Fruit fly (Drosophila melanogaster) whole organism, embryonic: ENCODE results near the gene CG13046.

Experiments used
- Abd-B ChIP-seq: fragments of 200-800 bp; sonication (Bioruptor generic); optimal IDR thresholded peaks from 2 replicates; lab custom pipeline; 2018; ENCODE audit warnings: missing biosample characterization, mild to moderate bottlenecking, missing genetic modification characterization, moderate library complexity
- Adf1 ChIP-seq: fragments of 200-800 bp; sonication (Bioruptor generic); IDR thresholded peaks from 2 replicates; pipeline ENCODE4 v1.3.6; 2022; ENCODE audit warnings: missing biosample characterization, missing genetic modification characterization
- Atf3 ChIP-seq: fragments of 200-800 bp; sonication (Bioruptor generic); optimal IDR thresholded peaks from 3 replicates; lab custom pipeline; 2016; ENCODE audit warnings: missing biosample characterization, missing genetic modification characterization
- Atf6 ChIP-seq: fragments of 200-800 bp; sonication (Bioruptor generic); IDR thresholded peaks from 2 replicates; pipeline ENCODE4 v1.3.6; 2022; ENCODE audit warnings: missing biosample characterization, missing genetic modification characterization
- CG10366 ChIP-seq: fragments of 200-800 bp; sonication (Bioruptor generic); IDR thresholded peaks from 2 replicates; pipeline ENCODE4 v1.3.6; 2022; ENCODE audit warnings: missing biosample characterization, missing genetic modification characterization
- CG10979 ChIP-seq: fragments of 200-800 bp; sonication (Bioruptor generic); optimal IDR thresholded peaks from 2 replicates; lab custom pipeline; 2018; ENCODE audit warnings: missing biosample characterization, mild to moderate bottlenecking, missing genetic modification characterization, moderate library complexity
- CG1233 ChIP-seq: fragments of 200-800 bp; sonication (Bioruptor generic); optimal IDR thresholded peaks from 4 replicates; lab custom pipeline; 2018; ENCODE audit warnings: missing biosample characterization, mild to moderate bottlenecking, missing genetic modification characterization
- CG12942 ChIP-seq: fragments of 200-800 bp; sonication (Bioruptor generic); optimal IDR thresholded peaks from 3 replicates; lab custom pipeline; 2016; ENCODE audit warnings: missing biosample characterization, missing genetic modification characterization
- CG14441 ChIP-seq: fragments of 200-800 bp; sonication (Bioruptor generic); IDR thresholded peaks from 2 replicates; pipeline ENCODE4 v1.3.6; 2022; ENCODE audit warnings: missing biosample characterization, missing genetic modification characterization
- CG15514 ChIP-seq: fragments of 200-800 bp; sonication (Bioruptor generic); optimal IDR thresholded peaks from 3 replicates; lab custom pipeline; 2017; ENCODE audit warnings: missing biosample characterization, missing genetic modification characterization, mild to moderate bottlenecking, moderate library complexity, missing genetic modification reagents
- CG1603 ChIP-seq: fragments of 200-800 bp; sonication (Bioruptor generic); optimal IDR thresholded peaks from 2 replicates; lab custom pipeline; 2019; ENCODE audit warnings: missing biosample characterization, mild to moderate bottlenecking, missing genetic modification characterization, moderate library complexity
- CG16813 ChIP-seq: fragments of 200-800 bp; sonication (Bioruptor generic); IDR thresholded peaks from 3 replicates; pipeline ENCODE4 v1.3.6; 2022; ENCODE audit warnings: missing biosample characterization, missing genetic modification characterization; ENCODE audit not compliant: partially characterized antibody
- CG16815 ChIP-seq: fragments of 200-800 bp; sonication (Bioruptor generic); optimal IDR thresholded peaks from 3 replicates; lab custom pipeline; 2017; ENCODE audit warnings: missing biosample characterization, mild to moderate bottlenecking, missing genetic modification characterization
- CG17359 ChIP-seq: fragments of 200-800 bp; sonication (Bioruptor generic); optimal IDR thresholded peaks from 3 replicates; lab custom pipeline; 2018; ENCODE audit warnings: missing biosample characterization, mild to moderate bottlenecking, missing genetic modification characterization, moderate library complexity
- CG18599 ChIP-seq: fragments of 200-800 bp; sonication (Bioruptor generic); optimal IDR thresholded peaks from 3 replicates; lab custom pipeline; 2017; ENCODE audit warnings: missing biosample characterization, missing genetic modification characterization, mild to moderate bottlenecking, moderate library complexity, missing genetic modification reagents
- CG2678 ChIP-seq: fragments of 200-800 bp; sonication (Bioruptor generic); optimal IDR thresholded peaks from 3 replicates; lab custom pipeline; 2019; ENCODE audit warnings: missing biosample characterization, mild to moderate bottlenecking, missing genetic modification characterization, moderate library complexity
- CG2889 ChIP-seq: fragments of 200-800 bp; sonication (Bioruptor generic); IDR thresholded peaks from 3 replicates; pipeline ENCODE4 v1.3.6; 2022; ENCODE audit warnings: missing biosample characterization, missing genetic modification characterization
- CG31441 ChIP-seq: fragments of 200-800 bp; sonication (Bioruptor generic); IDR thresholded peaks from 2 replicates; pipeline ENCODE4 v1.3.6; 2022; ENCODE audit warnings: missing biosample characterization, missing genetic modification characterization
- CG4424 ChIP-seq: fragments of 200-800 bp; sonication (Bioruptor generic); optimal IDR thresholded peaks from 3 replicates; lab custom pipeline; 2016; ENCODE audit warnings: missing biosample characterization, missing genetic modification characterization
- CG6689 ChIP-seq: fragments of 200-800 bp; sonication (Bioruptor generic); IDR thresholded peaks from 2 replicates; pipeline ENCODE4 v1.3.6; 2022; ENCODE audit warnings: missing biosample characterization, missing genetic modification characterization
- CG7357 ChIP-seq: fragments of 200-800 bp; sonication (Bioruptor generic); IDR thresholded peaks from 3 replicates; pipeline ENCODE4 v1.3.6; 2022; ENCODE audit warnings: missing biosample characterization, missing genetic modification characterization
- CG7839 ChIP-seq: fragments of 200-800 bp; sonication (Bioruptor generic); optimal IDR thresholded peaks from 3 replicates; lab custom pipeline; 2018; ENCODE audit warnings: missing biosample characterization, mild to moderate bottlenecking, missing genetic modification characterization, moderate library complexity
- CG8359 ChIP-seq: fragments of 200-800 bp; sonication (Bioruptor generic); optimal IDR thresholded peaks from 2 replicates; lab custom pipeline; 2017; ENCODE audit warnings: missing biosample characterization, mild to moderate bottlenecking, missing genetic modification characterization, borderline replicate concordance
- CG9609 ChIP-seq: fragments of 200-800 bp; sonication (Bioruptor generic); optimal IDR thresholded peaks from 3 replicates; lab custom pipeline; 2016; ENCODE audit warnings: missing biosample characterization, missing genetic modification characterization
- Dip3 ChIP-seq: fragments of 200-800 bp; sonication (Bioruptor generic); optimal IDR thresholded peaks from 3 replicates; lab custom pipeline; 2016; ENCODE audit warnings: missing biosample characterization, missing genetic modification characterization
- Doc2 ChIP-seq: fragments of 200-800 bp; sonication (Bioruptor generic); IDR thresholded peaks from 2 replicates; pipeline ENCODE4 v1.3.6; 2022; ENCODE audit warnings: missing biosample characterization, missing genetic modification characterization
- Ets97D ChIP-seq: fragments of 200-800 bp; sonication (Bioruptor generic); optimal IDR thresholded peaks from 3 replicates; lab custom pipeline; 2016; ENCODE audit warnings: missing biosample characterization, missing genetic modification characterization
- HLH4C ChIP-seq: fragments of 200-800 bp; sonication (Bioruptor generic); IDR thresholded peaks from 3 replicates; pipeline ENCODE4 v1.3.6; 2022; ENCODE audit warnings: missing biosample characterization, missing genetic modification characterization; ENCODE audit not compliant: partially characterized antibody
- Hr3 ChIP-seq: fragments of 200-800 bp; sonication (Bioruptor generic); optimal IDR thresholded peaks from 3 replicates; lab custom pipeline; 2016; ENCODE audit warnings: missing biosample characterization, missing genetic modification characterization
- Hsf ChIP-seq: fragments of 200-800 bp; sonication (Bioruptor generic); optimal IDR thresholded peaks from 3 replicates; lab custom pipeline; 2016; ENCODE audit warnings: missing biosample characterization, missing genetic modification characterization
- MESR4 ChIP-seq: fragments of 200-800 bp; sonication (Bioruptor generic); optimal IDR thresholded peaks from 2 replicates; lab custom pipeline; 2018; ENCODE audit warnings: missing biosample characterization, mild to moderate bottlenecking, missing genetic modification characterization, moderate library complexity
- Trl ChIP-seq, 3 experiments: fragments of >200 bp in 2 of 3; fragments of 200-800 bp in 1 of 3; sonication (Bioruptor generic) in 1 of 3; optimal IDR thresholded peaks; 2 replicates in 1 of 3; 3 replicates in 2 of 3; lab custom pipeline; 2016 to 2017; ENCODE audit warnings: missing biosample characterization in 1 of 3, missing genetic modification characterization in 1 of 3
- ab ChIP-seq: fragments of 200-800 bp; sonication (Bioruptor generic); optimal IDR thresholded peaks from 2 replicates; lab custom pipeline; 2016; ENCODE audit warnings: missing biosample characterization, missing genetic modification characterization
- amos ChIP-seq: fragments of 200-800 bp; sonication (Bioruptor generic); IDR thresholded peaks from 2 replicates; pipeline ENCODE4 v1.3.6; 2022; ENCODE audit warnings: missing biosample characterization, missing genetic modification characterization; ENCODE audit not compliant: partially characterized antibody
- bowl ChIP-seq: fragments of 200-800 bp; sonication (Bioruptor generic); IDR thresholded peaks from 2 replicates; pipeline ENCODE4 v1.3.6; 2022; ENCODE audit warnings: missing biosample characterization, missing genetic modification characterization
- bsh ChIP-seq, 2 experiments: fragments of 200-800 bp; sonication (Bioruptor generic); optimal IDR thresholded peaks; 2 replicates each; lab custom pipeline; 2017 to 2018; ENCODE audit warnings: mild to moderate bottlenecking in 2 of 2, missing biosample characterization in 2 of 2, missing genetic modification characterization in 2 of 2, moderate library complexity in 1 of 2
- caup ChIP-seq: fragments of 200-800 bp; sonication (Bioruptor generic); optimal IDR thresholded peaks from 3 replicates; lab custom pipeline; 2017; ENCODE audit warnings: missing biosample characterization, mild to moderate bottlenecking, missing genetic modification characterization, moderate library complexity; ENCODE audit not compliant: severe bottlenecking
- chif ChIP-seq, 2 experiments: fragments of 200-800 bp; sonication (Bioruptor generic); optimal IDR thresholded peaks; 3 replicates each; lab custom pipeline; 2016; ENCODE audit warnings: missing biosample characterization in 2 of 2, missing genetic modification characterization in 2 of 2
- crp ChIP-seq, 2 experiments: fragments of 200-800 bp; sonication (Bioruptor generic); optimal IDR thresholded peaks; 2 replicates in 1 of 2; 3 replicates in 1 of 2; lab custom pipeline; 2017; ENCODE audit warnings: missing biosample characterization in 2 of 2, missing genetic modification characterization in 2 of 2, mild to moderate bottlenecking in 1 of 2, moderate library complexity in 1 of 2
- danr ChIP-seq: fragments of 200-800 bp; sonication (Bioruptor generic); IDR thresholded peaks from 2 replicates; pipeline ENCODE4 v1.3.6; 2022; ENCODE audit warnings: missing biosample characterization, missing genetic modification characterization
- dm ChIP-seq: fragments of 200-800 bp; sonication (Bioruptor generic); optimal IDR thresholded peaks from 3 replicates; lab custom pipeline; 2016; ENCODE audit warnings: missing biosample characterization, missing genetic modification characterization
- dpn ChIP-seq, 2 experiments: fragments of 200-800 bp; sonication (Bioruptor generic); optimal IDR thresholded peaks; 3 replicates each; lab custom pipeline; 2016; ENCODE audit warnings: missing biosample characterization in 2 of 2, missing genetic modification characterization in 2 of 2
- dysf ChIP-seq: fragments of 200-800 bp; sonication (Bioruptor generic); IDR thresholded peaks from 3 replicates; pipeline ENCODE4 v1.3.6; 2022; ENCODE audit warnings: missing biosample characterization, missing genetic modification characterization
- lab ChIP-seq: fragments of 200-800 bp; sonication (Bioruptor generic); optimal IDR thresholded peaks from 3 replicates; lab custom pipeline; 2017; ENCODE audit warnings: missing biosample characterization, missing genetic modification characterization, mild to moderate bottlenecking, moderate library complexity, missing genetic modification reagents
- oc ChIP-seq: fragments of 200-800 bp; sonication (Bioruptor generic); optimal IDR thresholded peaks from 2 replicates; lab custom pipeline; 2018; ENCODE audit warnings: missing biosample characterization, mild to moderate bottlenecking, missing genetic modification characterization, moderate library complexity
- sens ChIP-seq: fragments of 200-800 bp; sonication (Bioruptor generic); peaks from one replicate; lab custom pipeline; 2016; ENCODE audit warnings: missing biosample characterization, missing genetic modification characterization
- shn ChIP-seq: fragments of 200-800 bp; sonication (Bioruptor generic); optimal IDR thresholded peaks from 3 replicates; lab custom pipeline; 2016; ENCODE audit warnings: missing biosample characterization, missing genetic modification characterization
- sob ChIP-seq: fragments of 200-800 bp; sonication (Bioruptor generic); IDR thresholded peaks from 2 replicates; pipeline ENCODE4 v1.3.6; 2022; ENCODE audit warnings: missing biosample characterization, missing genetic modification characterization

Gene CG13046

dm6 chr3L:16328207-16328891 is 40.1 kb upstream of the CG13046 start, which contains the start of gene CG13058 (continued):
- no peak for TF ChIP-seq CG1233 (GFP tag; lab: Kevin White, UChicago)
- peak; percentile 4 for TF ChIP-seq shn (GFP tag; lab: Kevin White, UChicago)
- TF ChIP-seq CG31441 (GFP tag; lab: Robert Waterston, UW), result 0 out of 2 replicates have a peak, but pooled peaks have one; percentile 42
- TF ChIP-seq oc (tag; lab: Kevin White, UChicago), result no peak
- TF ChIP-seq chif (GFP tag; optimal IDR thresholded peaks at IDR 0.05; lab: Kevin White, UChicago), result peak; percentile 36 to 44
- no peak for TF ChIP-seq danr (GFP tag; lab: Robert Waterston, UW)
- peak; percentile 53 for TF ChIP-seq CG17359 (tag; lab: Kevin White, UChicago)
- TF ChIP-seq dysf, result peak; percentile 66
- TF ChIP-seq Abd-B (GFP tag; lab: Kevin White, UChicago), result peak; percentile 18
- peak; percentile 78 for TF ChIP-seq CG18599 (GFP tag; lab: Kevin White, UChicago)
- no peak for TF ChIP-seq CG16813
- TF ChIP-seq CG14441, result 0 out of 2 replicates have a peak, but pooled peaks have one; percentile 41
- no peak for TF ChIP-seq MESR4 (GFP tag; lab: Kevin White, UChicago)
- peak; percentile 15; the same call in 1 of the 2 replicates for TF ChIP-seq Doc2
- TF ChIP-seq Atf6, result peak; percentile 84
- TF ChIP-seq CG15514, result peak; percentile 51
- TF ChIP-seq amos, result no peak
- peak; percentile 40 for TF ChIP-seq sens (GFP tag; lab: Kevin White, UChicago)
- TF ChIP-seq CG4424 (GFP tag; lab: Kevin White, UChicago), result peak; percentile 22
- TF ChIP-seq Dip3, result peak; percentile 65
- peak; percentile 83 for TF ChIP-seq lab
- TF ChIP-seq bowl, result peak; percentile 77
- peak; percentile 45 for TF ChIP-seq CG12942 (GFP tag; lab: Kevin White, UChicago)
- TF ChIP-seq HLH4C (GFP tag; lab: Robert Waterston, UW), result no peak
- TF ChIP-seq ab (GFP tag; lab: Kevin White, UChicago), result no peak
- TF ChIP-seq crp (GFP tag; optimal IDR thresholded peaks at IDR 0.05; lab: Kevin White, UChicago), result peak in 1 of 2 experiments; percentile 15
- TF ChIP-seq CG10979 (tag; lab: Kevin White, UChicago), result no peak
- TF ChIP-seq CG1603 (tag; lab: Kevin White, UChicago), result peak; percentile 28
- TF ChIP-seq dpn (GFP tag; optimal IDR thresholded peaks at IDR 0.05; lab: Kevin White, UChicago), result peak in 1 of 2 experiments; percentile 48
- TF ChIP-seq CG9609 (GFP tag; lab: Kevin White, UChicago), result peak; percentile 61
- peak; percentile 46 for TF ChIP-seq Adf1 (GFP tag; lab: Robert Waterston, UW)
- peak; percentile 48 for TF ChIP-seq Hr3 (GFP tag; lab: Kevin White, UChicago)
- TF ChIP-seq CG7839 (tag; lab: Kevin White, UChicago), result peak; percentile 71
- peak; percentile 44 for TF ChIP-seq Atf3 (GFP tag; lab: Kevin White, UChicago)
- peak; percentile 78 for TF ChIP-seq CG2678
- TF ChIP-seq CG10366, result peak; percentile 87
- TF ChIP-seq Trl (optimal IDR thresholded peaks at IDR 0.05; lab: Kevin White, UChicago), result no peak
- no peak for TF ChIP-seq Trl (GFP tag; optimal IDR thresholded peaks at IDR 0.05; lab: Kevin White, UChicago)
- no peak for TF ChIP-seq sob (GFP tag; lab: Robert Waterston, UW)
- peak; percentile 57 for TF ChIP-seq Hsf (GFP tag; lab: Kevin White, UChicago)
- TF ChIP-seq dm (GFP tag; lab: Kevin White, UChicago), result peak; percentile 45
- no peak for TF ChIP-seq Ets97D
- peak; percentile 62 for TF ChIP-seq caup
- TF ChIP-seq CG8359 (GFP tag; lab: Kevin White, UChicago), result no peak
- peak; percentile 17 for TF ChIP-seq CG16815 (GFP tag; lab: Kevin White, UChicago)
- TF ChIP-seq CG2889 (GFP tag; lab: Robert Waterston, UW), result 0 out of 3 replicates have a peak, but pooled peaks have one; percentile 34
- peak in 1 of 2 experiments; percentile 3 for TF ChIP-seq bsh (GFP tag; optimal IDR thresholded peaks at IDR 0.05; lab: Kevin White, UChicago)
- 0 out of 3 replicates have a peak, but pooled peaks have one; percentile 41 for TF ChIP-seq CG7357 (GFP tag; lab: Robert Waterston, UW)
- TF ChIP-seq CG6689 (GFP tag; lab: Robert Waterston, UW), result peak; percentile 40; the same call in 1 of the 2 replicates
